Worm (Caenorhabditis elegans) whole organism, young adult: ENCODE measurements around the gene nemt-1.

Experiments
- Y67H2A.10 ChIP-seq: fragments of 200-800 bp; sonication (Bioruptor generic); conservative IDR thresholded peaks from 2 replicates; pipeline ENCODE4 v1.3.6; 2022; ENCODE audit warnings: missing genetic modification reagents, missing genetic modification characterization, missing compliant biosample characterization
- chd-7 ChIP-seq: sonication (generic microtip); optimal IDR thresholded peaks from 2 replicates; lab custom pipeline; 2016; ENCODE audit warnings: mild to moderate bottlenecking, missing genetic modification characterization, moderate library complexity, missing compliant biosample characterization
- dpff-1 ChIP-seq: sonication (generic microtip); optimal IDR thresholded peaks from 2 replicates; lab custom pipeline; 2017; ENCODE audit warnings: mild to moderate bottlenecking, missing genetic modification characterization, missing compliant biosample characterization
- madf-6 ChIP-seq: fragments of 200-800 bp; sonication (Bioruptor generic); IDR thresholded peaks from 2 replicates; pipeline ENCODE4 v1.3.6; 2022; ENCODE audit warnings: missing genetic modification reagents, missing genetic modification characterization, missing compliant biosample characterization
- nhr-179 ChIP-seq: sonication (generic microtip); optimal IDR thresholded peaks from 2 replicates; lab custom pipeline; 2016; ENCODE audit warnings: mild to moderate bottlenecking, missing genetic modification characterization, missing compliant biosample characterization
- snpc-1.1 ChIP-seq: sonication (generic microtip); optimal IDR thresholded peaks from 2 replicates; lab custom pipeline; 2017; ENCODE audit warnings: missing genetic modification characterization, mild to moderate bottlenecking, missing compliant biosample characterization, antibody characterized with exemption, moderate library complexity, missing genotype, missing genetic modification reagents; ENCODE audit not compliant: insufficient read depth

DNA sequence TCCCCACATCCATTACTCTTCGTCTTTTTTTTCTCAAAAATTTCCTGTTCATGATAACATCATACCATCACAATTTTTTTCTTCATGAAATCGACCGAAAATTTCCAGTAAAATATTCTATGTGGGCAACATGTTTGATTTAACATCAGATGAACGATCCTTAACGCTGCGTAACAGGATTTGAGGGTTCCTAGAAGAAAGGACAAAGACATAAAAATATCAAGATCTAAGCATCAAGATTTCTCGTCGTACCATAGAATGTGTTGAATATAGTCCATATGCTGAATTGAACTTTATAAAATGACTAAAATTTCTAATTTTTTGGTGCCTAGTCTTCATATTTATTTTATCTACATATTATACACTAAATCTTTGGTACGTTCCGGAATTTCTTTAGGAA, 19.1 kb downstream of the nemt-1 start, which contains the start of gene F49C12.3:
- no peak for TF ChIP-seq madf-6
- TF ChIP-seq chd-7 (tag; lab: Kevin White, UChicago): no peak
- no peak for TF ChIP-seq dpff-1 (tag; lab: Kevin White, UChicago)
- TF ChIP-seq nhr-179 (tag; lab: Kevin White, UChicago): no peak
- no peak for TF ChIP-seq snpc-1.1 (tag; lab: Kevin White, UChicago)
- TF ChIP-seq Y67H2A.10: no peak
